Worm (Caenorhabditis elegans): Measurements from ENCODE around the gene rpn-13.

ce11 chrIII:6315515-6315914 is 26.2 kb downstream of the rpn-13 start:
- TF ChIP-seq ama-1 (optimal IDR thresholded peaks at IDR 0.05) (no peak), flt-1 (GFP tag; IDR thresholded peaks at IDR 0.05) (no peak)

All from whole organism, early embryonic.